Fruit fly (Drosophila melanogaster) S2 (cell line): ENCODE data around the gene RpL34b.

ENCODE experiments used
- CG8478 ChIP-seq: fragments of >200 bp; optimal IDR thresholded peaks from 2 replicates; lab custom pipeline; 2018
- CTCF ChIP-seq, 2 experiments: fragments of >200 bp; optimal IDR thresholded peaks; 2 replicates each; lab custom pipeline; 2018

RpL34b gene

DNA sequence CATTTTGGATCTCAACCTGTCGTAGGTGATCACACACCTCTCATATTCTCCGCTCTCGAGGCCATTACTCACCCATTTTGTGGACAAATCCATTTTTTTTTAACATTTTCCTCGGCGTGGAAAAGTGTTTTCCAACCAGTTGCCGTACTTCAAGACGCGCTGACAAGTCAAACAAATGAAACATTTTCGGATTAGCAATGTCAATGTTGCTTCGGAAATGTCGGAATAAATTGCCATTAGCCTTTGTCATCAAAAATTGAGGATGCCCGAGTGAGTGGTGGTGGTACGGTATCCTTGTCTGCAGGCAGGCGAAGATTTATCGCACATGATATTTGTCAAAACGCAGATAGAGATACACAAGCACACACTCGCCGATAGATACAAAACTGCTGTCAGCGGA, 26.3 kb upstream of the RpL34b start:
- TF ChIP-seq CG8478 (lab: Kevin White, UChicago) (no peak), CTCF (optimal IDR thresholded peaks at IDR 0.05; lab: Kevin White, UChicago) (no peak)

DNA sequence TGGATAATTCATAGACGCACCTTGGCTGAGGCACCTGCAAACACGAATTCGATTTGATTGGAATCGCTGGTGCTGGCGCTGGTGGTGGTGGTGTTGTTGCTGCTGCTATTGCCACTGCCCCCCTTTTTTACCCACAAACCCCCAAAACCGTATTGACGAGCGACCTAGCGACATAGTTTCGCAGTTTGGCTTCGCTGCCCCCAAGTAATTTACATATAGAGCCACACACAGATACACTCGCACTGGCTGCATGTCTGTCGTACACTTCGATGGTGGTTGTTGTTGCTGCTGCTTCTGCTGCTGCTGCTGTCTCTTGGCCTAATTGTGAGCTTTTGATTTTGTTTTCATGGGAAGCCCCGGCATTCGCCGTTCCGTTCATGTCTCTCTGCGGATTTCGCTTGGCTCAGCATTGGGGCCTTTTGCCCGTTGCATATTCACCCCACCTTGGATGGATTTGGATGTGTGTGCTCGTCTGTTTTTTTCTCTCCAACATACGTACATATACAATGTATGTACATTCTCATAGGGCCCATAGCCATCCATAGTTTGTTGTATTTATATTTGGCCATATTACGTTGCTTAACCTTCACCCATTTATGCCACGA, 23.1 kb upstream of the RpL34b start:
- no peak for TF ChIP-seq CTCF (optimal IDR thresholded peaks at IDR 0.05; lab: Kevin White, UChicago)
- TF ChIP-seq CG8478 (lab: Kevin White, UChicago): no peak

DNA sequence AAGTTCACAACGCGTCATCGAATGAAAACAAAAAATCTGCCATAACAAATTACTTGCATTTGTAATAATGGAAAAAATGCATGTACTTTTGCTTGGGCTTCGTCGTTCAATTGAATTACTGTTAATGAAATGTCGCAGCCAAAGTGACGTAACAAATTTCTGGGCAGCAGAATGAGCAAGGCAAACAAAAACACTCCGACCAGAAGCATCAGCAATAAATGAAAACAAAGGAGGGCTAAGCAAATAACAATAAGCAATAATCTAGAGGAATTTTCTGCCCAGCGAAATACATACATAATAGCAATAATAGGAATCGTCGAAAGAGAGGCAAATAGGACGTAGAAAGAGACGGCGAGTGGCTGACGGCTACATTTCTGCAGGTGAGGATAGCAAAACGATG, 21.3 kb upstream of the RpL34b start:
- no peak for TF ChIP-seq CG8478 (lab: Kevin White, UChicago)
- TF ChIP-seq CTCF (optimal IDR thresholded peaks at IDR 0.05; lab: Kevin White, UChicago): no peak

DNA sequence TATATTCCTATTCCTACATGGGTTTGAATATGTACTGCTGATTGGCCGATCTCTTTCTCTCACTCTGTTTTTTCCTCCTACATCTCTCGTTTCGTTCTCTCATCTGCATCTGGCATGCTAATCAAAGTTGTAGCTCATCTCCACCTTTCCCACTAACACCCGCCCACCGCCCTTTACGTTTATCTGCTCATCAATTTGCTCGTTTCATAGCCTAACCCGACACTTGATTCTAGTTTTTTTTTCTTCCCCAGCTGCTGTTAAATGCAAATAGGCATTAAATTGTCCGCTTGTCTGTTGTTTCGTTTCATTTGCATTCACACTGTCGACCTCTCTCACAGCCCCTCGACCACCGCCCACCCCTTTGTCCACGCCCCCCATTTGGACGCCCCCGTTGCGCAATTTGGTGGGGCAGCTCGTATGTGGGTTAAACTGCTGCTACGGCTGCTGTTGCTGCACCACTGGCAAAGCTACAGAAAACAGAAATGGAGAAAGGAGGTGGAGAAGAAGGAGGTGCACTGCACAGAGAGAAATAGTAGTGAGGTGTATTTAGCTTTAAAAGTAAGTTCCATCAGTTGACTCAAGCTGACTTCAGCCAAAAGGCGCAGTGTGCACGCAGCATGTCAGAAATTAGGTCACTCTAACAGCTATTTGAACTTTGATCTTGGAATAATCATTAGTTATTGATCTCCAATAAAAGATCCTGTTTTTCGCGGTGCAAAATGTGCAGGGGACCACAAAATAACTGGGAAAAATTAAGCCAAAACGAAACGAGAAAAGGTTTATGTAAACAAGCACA, 19.6 kb upstream of the RpL34b start:
- TF ChIP-seq CTCF (optimal IDR thresholded peaks at IDR 0.05; lab: Kevin White, UChicago) (no peak), CG8478 (lab: Kevin White, UChicago) (no peak)

DNA sequence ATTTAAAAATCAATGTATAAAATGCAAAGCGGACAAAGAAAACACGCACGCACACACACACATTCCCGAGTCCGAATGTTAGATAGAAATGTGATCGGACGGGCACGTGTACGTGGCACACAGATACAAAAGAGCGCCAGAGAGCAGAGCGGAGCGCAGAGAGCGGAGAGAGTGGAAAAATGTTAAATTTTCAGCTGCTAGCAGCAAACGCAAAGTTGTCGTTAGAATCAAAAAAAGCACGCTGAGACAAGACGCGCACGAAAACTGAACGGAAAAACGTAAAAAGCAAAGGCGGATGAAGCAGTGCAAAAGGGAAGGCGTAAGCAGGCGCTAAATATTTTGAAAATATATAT, 18.2 kb upstream of the RpL34b start:
- TF ChIP-seq CTCF (optimal IDR thresholded peaks at IDR 0.05; lab: Kevin White, UChicago) (no peak), CG8478 (lab: Kevin White, UChicago) (no peak)

DNA sequence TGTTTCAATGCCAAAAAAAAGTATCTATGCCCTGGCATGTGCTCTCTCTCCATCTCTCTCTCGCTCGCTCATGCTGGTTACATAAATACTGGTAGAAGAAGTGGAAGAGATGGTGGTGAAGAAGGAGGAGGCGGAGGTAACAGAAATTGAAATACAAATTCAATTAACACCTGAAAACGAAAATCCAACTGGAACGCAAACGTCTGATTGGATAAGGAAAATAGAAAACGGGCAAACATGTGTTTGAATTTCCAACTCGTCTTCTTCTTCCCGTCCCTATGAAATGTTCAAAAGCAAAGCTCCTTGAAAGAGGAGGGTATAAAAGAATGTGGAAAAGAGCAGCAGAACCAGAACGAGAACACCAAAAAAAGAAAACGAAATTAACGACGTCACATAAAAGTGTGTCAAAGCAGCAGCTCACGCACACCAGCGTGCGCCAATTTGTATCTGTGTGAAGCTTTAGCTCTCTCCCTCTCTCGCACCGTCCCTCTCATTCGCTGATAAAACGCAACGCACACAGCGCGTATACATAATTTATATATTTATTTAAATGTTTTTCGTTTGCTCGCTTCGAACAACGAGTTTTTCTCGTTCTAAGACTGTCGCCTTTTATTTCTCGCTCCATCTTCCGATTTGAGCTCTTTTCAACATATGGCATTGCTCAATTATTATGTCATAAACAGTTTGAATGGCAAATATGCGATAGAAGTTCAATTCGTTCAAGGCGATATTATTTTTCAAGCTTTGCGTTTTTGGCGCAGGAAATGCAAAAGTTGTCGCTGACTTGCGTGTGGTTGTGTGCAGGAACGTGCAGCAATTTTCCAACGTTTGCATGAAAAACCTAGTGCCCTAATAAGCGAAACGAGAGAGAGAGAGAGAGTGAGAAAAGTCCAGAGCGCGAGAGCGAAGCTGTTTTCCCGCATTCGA, 17.6 kb upstream of the RpL34b start:
- no peak for TF ChIP-seq CG8478 (lab: Kevin White, UChicago)

DNA sequence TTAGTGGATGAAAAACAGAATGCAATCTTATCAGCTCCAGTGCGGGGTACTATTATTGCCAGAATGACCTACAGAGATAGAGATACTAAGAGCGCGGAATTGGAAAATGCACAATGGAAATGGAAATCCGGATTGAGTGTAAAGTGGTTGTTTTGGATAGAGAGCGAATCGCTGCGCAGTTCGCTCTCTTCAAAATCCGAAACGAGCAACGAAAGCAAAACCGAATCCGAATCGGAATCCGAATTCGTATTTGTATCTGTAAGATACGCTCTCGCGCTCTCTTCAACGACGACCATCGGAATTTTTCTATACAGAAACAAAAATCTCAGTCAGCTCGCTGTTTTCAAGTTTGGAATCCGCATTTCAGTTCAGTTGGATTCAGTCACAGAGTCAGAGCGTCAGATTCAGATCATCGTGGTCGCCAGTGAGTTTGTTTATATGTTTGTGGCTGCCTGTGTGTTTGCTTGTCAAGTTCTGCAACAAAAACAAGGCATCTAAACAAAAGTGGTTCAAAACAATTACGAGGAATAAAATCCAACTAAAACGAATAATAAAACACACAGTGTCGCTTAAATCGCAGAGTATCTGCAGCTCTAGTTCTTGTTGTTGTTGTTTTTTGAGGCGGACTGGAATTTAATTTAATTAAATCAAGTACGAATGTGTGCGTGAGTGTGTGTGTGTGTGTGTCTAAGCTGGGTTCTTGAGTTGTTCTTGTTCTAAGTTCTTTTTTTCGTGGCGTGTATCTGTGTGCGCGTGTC, 16.7 kb upstream of the RpL34b start, which contains the start of gene ps:
TSS of gene ps (plus strand) at position 364 of the 758 bp plus-strand sequence.
- no peak for TF ChIP-seq CG8478 (lab: Kevin White, UChicago)
- TF ChIP-seq CTCF (optimal IDR thresholded peaks at IDR 0.05; lab: Kevin White, UChicago): no peak

DNA sequence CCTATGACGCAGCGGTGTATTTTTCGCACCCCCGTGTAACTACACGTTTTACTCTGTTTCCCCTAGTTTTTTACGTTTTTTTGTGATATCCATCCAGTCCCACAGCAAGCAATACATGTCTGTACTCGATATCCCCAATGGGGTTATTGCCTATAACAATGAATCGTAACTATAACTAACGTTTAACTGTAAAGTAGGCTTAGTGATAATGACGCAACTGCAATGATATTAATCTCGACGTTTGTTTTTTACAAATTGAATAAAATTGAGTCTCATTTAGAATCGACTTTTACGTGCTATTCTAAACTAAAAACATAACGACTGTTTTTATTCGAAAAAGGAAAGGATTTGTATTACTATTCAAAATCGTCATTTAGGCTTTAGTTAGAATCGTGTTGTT, 15.9 kb upstream of the RpL34b start:
- no peak for TF ChIP-seq CG8478 (lab: Kevin White, UChicago)
- TF ChIP-seq CTCF (optimal IDR thresholded peaks at IDR 0.05; lab: Kevin White, UChicago): no peak

DNA sequence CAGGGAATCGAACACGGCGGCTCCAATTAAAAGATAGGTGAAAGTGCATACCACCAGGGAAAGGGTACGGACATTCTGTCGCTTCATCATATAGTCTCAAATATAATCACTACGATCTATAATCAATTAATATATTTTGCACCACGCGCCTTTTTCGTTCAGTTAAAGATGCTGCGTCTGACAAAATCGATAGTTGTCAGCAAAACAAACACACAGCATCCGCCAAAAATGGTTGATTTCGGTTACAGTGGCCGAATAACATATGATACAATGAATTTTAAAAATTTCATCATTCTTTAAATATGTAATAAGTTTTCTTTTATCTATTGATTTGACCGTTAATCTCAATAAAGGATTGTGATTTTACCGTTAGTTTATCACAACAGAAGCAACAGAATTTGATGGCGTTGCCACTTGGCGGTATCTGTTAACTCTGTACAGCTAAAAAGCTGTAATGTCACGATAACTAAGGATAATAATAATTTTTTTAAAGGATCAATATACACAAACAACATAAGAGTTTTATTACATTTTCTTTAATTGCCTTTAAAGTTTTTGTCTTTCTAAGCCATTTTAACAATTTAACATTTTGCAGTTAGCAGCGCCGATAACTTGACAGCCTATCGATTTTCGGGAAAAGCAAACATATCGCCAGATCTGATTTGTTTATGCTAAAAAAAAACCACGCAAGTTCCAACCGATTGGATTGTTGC, 11.1 kb upstream of the RpL34b start, which contains the start of the genes Task7 and alpha-Man-IIa:
TSS of gene Task7 (minus strand) at position 366 of the 713 bp plus-strand sequence.
TSS of gene alpha-Man-IIa (plus strand) at position 621 of the 713 bp plus-strand sequence.
- no peak for TF ChIP-seq CG8478 (lab: Kevin White, UChicago)
- TF ChIP-seq CTCF (optimal IDR thresholded peaks at IDR 0.05; lab: Kevin White, UChicago): no peak

DNA sequence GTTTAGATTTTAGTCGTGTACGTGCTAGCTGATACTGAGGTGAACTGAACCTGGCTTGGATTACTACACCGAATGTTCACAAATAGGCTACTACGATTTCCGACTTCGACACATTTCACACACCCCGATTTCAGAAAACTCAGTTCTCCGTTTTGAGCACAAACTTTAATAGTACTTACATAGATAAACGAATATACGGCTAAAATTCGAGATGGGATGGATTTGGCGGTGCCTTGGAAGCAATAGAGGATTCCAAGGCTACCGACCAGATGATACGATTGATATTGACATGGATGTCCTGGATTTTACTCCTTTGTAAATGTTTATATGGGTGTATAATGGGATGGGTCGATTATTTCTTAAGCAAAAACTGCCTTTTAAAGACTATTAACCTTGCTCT, 9.2 kb upstream of the RpL34b start, which contains the start of gene betaTub85D:
TSS of gene betaTub85D (minus strand) at position 101 of the 400 bp plus-strand sequence.
- TF ChIP-seq CTCF (optimal IDR thresholded peaks at IDR 0.05; lab: Kevin White, UChicago): no peak
- no peak for TF ChIP-seq CG8478 (lab: Kevin White, UChicago)

DNA sequence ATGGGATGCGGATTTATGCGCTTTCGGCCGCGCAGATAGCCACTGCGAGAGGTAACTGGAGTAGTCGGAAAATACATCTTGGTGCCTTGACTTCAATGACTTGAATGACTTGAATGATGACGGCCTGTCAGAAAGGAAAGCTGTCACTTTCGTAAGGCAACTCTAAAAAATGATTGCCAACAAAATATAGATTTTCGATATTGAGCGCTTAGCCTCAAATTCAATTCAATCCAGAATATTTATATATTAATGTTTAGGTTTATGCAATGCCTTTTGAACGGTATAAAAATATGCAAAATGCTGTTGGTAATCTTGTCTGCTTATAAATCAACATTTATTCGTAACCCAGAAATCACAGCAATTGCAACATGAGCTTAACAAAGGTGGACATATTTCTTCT, 7.0 kb upstream of the RpL34b start, which contains the start of gene CG44261:
TSS of gene CG44261 (minus strand) at position 101 of the 400 bp plus-strand sequence.
- TF ChIP-seq CG8478 (lab: Kevin White, UChicago) (no peak), CTCF (optimal IDR thresholded peaks at IDR 0.05; lab: Kevin White, UChicago) (no peak)

DNA sequence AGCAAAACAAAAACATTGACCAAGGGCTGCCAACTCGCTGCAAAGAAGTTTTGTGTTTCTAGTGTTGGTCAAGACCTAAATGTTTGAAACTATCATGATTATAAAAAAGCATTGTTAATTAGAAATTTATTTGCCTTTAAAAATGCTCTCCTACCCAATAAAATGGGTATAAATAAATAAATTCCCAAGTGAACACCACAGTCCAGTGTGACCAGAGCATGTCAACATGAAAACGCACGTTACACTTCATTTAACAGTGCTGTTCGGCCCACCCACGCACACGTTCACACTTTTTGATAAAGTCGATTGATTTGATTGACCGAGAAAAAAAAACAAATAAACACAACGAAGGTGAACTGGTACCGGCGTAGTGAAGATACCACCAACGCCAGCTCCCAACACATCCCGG, 3.1 kb upstream of the RpL34b start, which contains the start of the genes CG9356, BBIP1 and CG8135:
TSS of gene CG9356 (minus strand) at position 166 of the 409 bp plus-strand sequence.
TSS of gene BBIP1 (plus strand) at position 282 of the 409 bp plus-strand sequence.
TSS of gene CG8135 (plus strand) at position 282 of the 409 bp plus-strand sequence.
- TF ChIP-seq CG8478 (lab: Kevin White, UChicago): no peak
- no peak for TF ChIP-seq CTCF (optimal IDR thresholded peaks at IDR 0.05; lab: Kevin White, UChicago)

DNA sequence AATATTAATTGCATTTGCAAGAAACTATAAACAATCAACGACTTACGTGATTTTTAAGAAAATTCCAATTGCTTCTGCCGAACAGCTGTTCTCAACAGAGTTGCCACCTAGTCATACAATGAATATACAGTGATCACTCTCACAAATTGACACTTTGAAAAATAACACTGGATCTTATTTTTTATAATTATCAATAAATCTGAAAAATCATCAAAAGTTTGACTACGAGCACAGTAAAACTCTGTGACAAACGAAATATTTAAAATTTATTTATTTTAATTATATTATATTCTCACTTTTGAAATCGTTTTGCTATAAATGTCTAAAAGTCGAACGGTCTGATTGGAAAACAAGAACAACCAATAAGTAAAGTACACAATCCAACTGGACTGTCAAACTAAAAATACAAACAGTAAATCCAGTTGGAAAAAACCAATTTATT, 1.1 kb downstream of the RpL34b start, which contains the start of gene CG34117:
TSS of gene CG34117 (minus strand) at position 103 of the 442 bp plus-strand sequence.
- TF ChIP-seq CG8478 (lab: Kevin White, UChicago) (no peak), CTCF (optimal IDR thresholded peaks at IDR 0.05; lab: Kevin White, UChicago) (no peak)
